Fruit fly (Drosophila melanogaster) whole organism, embryonic: ENCODE data around the gene Tom.
A peak's percentile ranks its signal among the peaks of the same experiment; 100 is the strongest.

ENCODE experiments used
- BtbVII ChIP-seq: fragments of 200-800 bp; sonication (Bioruptor generic); optimal IDR thresholded peaks from 3 replicates; lab custom pipeline; 2017; ENCODE audit warnings: missing biosample characterization, mild to moderate bottlenecking, missing genetic modification characterization
- CG10209 ChIP-seq: fragments of 200-800 bp; sonication (Bioruptor generic); optimal IDR thresholded peaks from 3 replicates; lab custom pipeline; 2017; ENCODE audit warnings: missing biosample characterization, mild to moderate bottlenecking, missing genetic modification characterization, missing genetic modification reagents
- CG11398 ChIP-seq: fragments of 200-800 bp; sonication (Bioruptor generic); optimal IDR thresholded peaks from 2 replicates; lab custom pipeline; 2016; ENCODE audit warnings: missing biosample characterization, missing genetic modification characterization
- CG11560 ChIP-seq: fragments of 200-800 bp; sonication (Bioruptor generic); IDR thresholded peaks from 3 replicates; pipeline ENCODE4 v1.3.6; 2022; ENCODE audit warnings: missing biosample characterization, missing genetic modification characterization
- CG11695 ChIP-seq: fragments of 200-800 bp; sonication (Bioruptor generic); IDR thresholded peaks from 3 replicates; pipeline ENCODE4 v1.3.6; 2022; ENCODE audit warnings: missing biosample characterization, missing genetic modification characterization
- CG12155 ChIP-seq: fragments of 200-800 bp; sonication (Bioruptor generic); optimal IDR thresholded peaks from 3 replicates; lab custom pipeline; 2016; ENCODE audit warnings: missing biosample characterization, missing genetic modification characterization
- CG13424 ChIP-seq: fragments of 200-800 bp; sonication (Bioruptor generic); optimal IDR thresholded peaks from 2 replicates; lab custom pipeline; 2019; ENCODE audit warnings: missing biosample characterization, mild to moderate bottlenecking, missing genetic modification characterization, moderate library complexity
- CG13624 ChIP-seq: fragments of 200-800 bp; sonication (Bioruptor generic); optimal IDR thresholded peaks from 2 replicates; lab custom pipeline; 2016; ENCODE audit warnings: missing biosample characterization, missing genetic modification characterization
- CG13894 ChIP-seq: fragments of 200-800 bp; sonication (Bioruptor generic); optimal IDR thresholded peaks from 3 replicates; lab custom pipeline; 2018; ENCODE audit warnings: missing biosample characterization, mild to moderate bottlenecking, missing genetic modification characterization, moderate library complexity
- CG16779 ChIP-seq: fragments of 200-800 bp; sonication (Bioruptor generic); IDR thresholded peaks from 2 replicates; pipeline ENCODE4 v1.3.6; 2022; ENCODE audit warnings: missing biosample characterization, missing genetic modification characterization
- CG17385 ChIP-seq: fragments of 200-800 bp; sonication (Bioruptor generic); optimal IDR thresholded peaks from 3 replicates; lab custom pipeline; 2018; ENCODE audit warnings: missing biosample characterization, mild to moderate bottlenecking, missing genetic modification characterization
- CG17912 ChIP-seq: fragments of 200-800 bp; sonication (Bioruptor generic); optimal IDR thresholded peaks from 2 replicates; lab custom pipeline; 2018; ENCODE audit warnings: missing biosample characterization, mild to moderate bottlenecking, missing genetic modification characterization
- CG32772 ChIP-seq: fragments of 200-800 bp; sonication (Bioruptor generic); IDR thresholded peaks from 2 replicates; pipeline ENCODE4 v1.3.6; 2022; ENCODE audit warnings: missing biosample characterization, missing genetic modification characterization
- CG34376 ChIP-seq: fragments of 200-800 bp; sonication (Bioruptor generic); optimal IDR thresholded peaks from 2 replicates; lab custom pipeline; 2018; ENCODE audit warnings: missing biosample characterization, mild to moderate bottlenecking, missing genetic modification characterization
- CG34422 ChIP-seq: fragments of 200-800 bp; sonication (Bioruptor generic); IDR thresholded peaks from 3 replicates; pipeline ENCODE4 v1.3.6; 2022; ENCODE audit warnings: missing biosample characterization, missing genetic modification characterization
- CG4360 ChIP-seq: fragments of 200-800 bp; sonication (Bioruptor generic); IDR thresholded peaks from 2 replicates; pipeline ENCODE4 v1.3.6; 2022; ENCODE audit warnings: missing biosample characterization, missing genetic modification characterization
- CG4404 ChIP-seq: fragments of 200-800 bp; sonication (Bioruptor generic); IDR thresholded peaks from 2 replicates; pipeline ENCODE4 v1.3.6; 2022; ENCODE audit warnings: missing biosample characterization, missing genetic modification characterization
- CG4730 ChIP-seq: fragments of 200-800 bp; sonication (Bioruptor generic); IDR thresholded peaks from 2 replicates; pipeline ENCODE4 v1.3.6; 2022; ENCODE audit warnings: missing biosample characterization, missing genetic modification characterization
- CG6813 ChIP-seq: fragments of 200-800 bp; sonication (Bioruptor generic); optimal IDR thresholded peaks from 2 replicates; lab custom pipeline; 2017; ENCODE audit warnings: missing biosample characterization, missing genetic modification characterization, mild to moderate bottlenecking, moderate library complexity, missing genetic modification reagents
- CG7357 ChIP-seq: fragments of 200-800 bp; sonication (Bioruptor generic); IDR thresholded peaks from 3 replicates; pipeline ENCODE4 v1.3.6; 2022; ENCODE audit warnings: missing biosample characterization, missing genetic modification characterization
- CG7372 ChIP-seq: fragments of 200-800 bp; sonication (Bioruptor generic); IDR thresholded peaks from 2 replicates; pipeline ENCODE4 v1.3.6; 2022; ENCODE audit warnings: missing biosample characterization, missing genetic modification characterization
- CG7786 ChIP-seq: fragments of 200-800 bp; sonication (Bioruptor generic); optimal IDR thresholded peaks from 2 replicates; lab custom pipeline; 2016; ENCODE audit warnings: missing biosample characterization, missing genetic modification characterization
- CG7839 ChIP-seq: fragments of 200-800 bp; sonication (Bioruptor generic); optimal IDR thresholded peaks from 3 replicates; lab custom pipeline; 2018; ENCODE audit warnings: missing biosample characterization, mild to moderate bottlenecking, missing genetic modification characterization, moderate library complexity
- CG7928 ChIP-seq: fragments of 200-800 bp; sonication (Bioruptor generic); optimal IDR thresholded peaks from 2 replicates; lab custom pipeline; 2017; ENCODE audit warnings: missing biosample characterization, mild to moderate bottlenecking, missing genetic modification characterization
- CG9727 ChIP-seq: fragments of 200-800 bp; sonication (Bioruptor generic); optimal IDR thresholded peaks from 3 replicates; lab custom pipeline; 2017; ENCODE audit warnings: missing biosample characterization, mild to moderate bottlenecking, missing genetic modification characterization
- CTCF ChIP-seq: fragments of 200-800 bp; sonication (Bioruptor generic); optimal IDR thresholded peaks from 2 replicates; lab custom pipeline; 2017; ENCODE audit warnings: missing biosample characterization, mild to moderate bottlenecking, missing genetic modification characterization, moderate library complexity
- Camta ChIP-seq: fragments of 200-800 bp; sonication (Bioruptor generic); optimal IDR thresholded peaks from 2 replicates; lab custom pipeline; 2016; ENCODE audit warnings: missing biosample characterization, missing genetic modification characterization
- Dip2 ChIP-seq: fragments of 200-800 bp; sonication (Bioruptor generic); IDR thresholded peaks from 2 replicates; pipeline ENCODE4 v1.3.6; 2022; ENCODE audit warnings: missing biosample characterization, missing genetic modification characterization
- E2f2 ChIP-seq: fragments of 200-800 bp; sonication (Bioruptor generic); IDR thresholded peaks from 2 replicates; pipeline ENCODE4 v1.3.6; 2022; ENCODE audit warnings: missing biosample characterization, missing genetic modification characterization
- Gsc ChIP-seq: fragments of 200-800 bp; sonication (Bioruptor generic); IDR thresholded peaks from 2 replicates; pipeline ENCODE4 v1.3.6; 2022; ENCODE audit warnings: missing biosample characterization, missing genetic modification characterization
- Gug ChIP-seq: fragments of 200-800 bp; sonication (Bioruptor generic); IDR thresholded peaks from 4 replicates; pipeline ENCODE4 v1.3.6; 2022; ENCODE audit warnings: missing biosample characterization, missing genetic modification characterization
- Hr39 ChIP-seq: fragments of >200 bp; optimal IDR thresholded peaks from 2 replicates; lab custom pipeline; 2017
- Hr51 ChIP-seq, 2 experiments: fragments of 200-800 bp; sonication (Bioruptor generic); optimal IDR thresholded peaks; 2 replicates in 1 of 2; 3 replicates in 1 of 2; lab custom pipeline; 2016 to 2018; ENCODE audit warnings: missing biosample characterization in 2 of 2, missing genetic modification characterization in 2 of 2, mild to moderate bottlenecking in 1 of 2, moderate library complexity in 1 of 2
- Hsf ChIP-seq: fragments of 200-800 bp; sonication (Bioruptor generic); optimal IDR thresholded peaks from 3 replicates; lab custom pipeline; 2016; ENCODE audit warnings: missing biosample characterization, missing genetic modification characterization
- NC2β ChIP-seq: fragments of 200-800 bp; sonication (Bioruptor generic); optimal IDR thresholded peaks from 2 replicates; lab custom pipeline; 2016; ENCODE audit warnings: missing biosample characterization, missing genetic modification characterization
- Oli ChIP-seq: fragments of 200-800 bp; sonication (Bioruptor generic); optimal IDR thresholded peaks from 2 replicates; lab custom pipeline; 2018; ENCODE audit warnings: missing biosample characterization, mild to moderate bottlenecking, missing genetic modification characterization, moderate library complexity
- Spps ChIP-seq: fragments of 200-800 bp; sonication (Bioruptor generic); optimal IDR thresholded peaks from 2 replicates; lab custom pipeline; 2018; ENCODE audit warnings: missing biosample characterization, mild to moderate bottlenecking, missing genetic modification characterization
- al ChIP-seq: fragments of 200-800 bp; sonication (Bioruptor generic); IDR thresholded peaks from 2 replicates; pipeline ENCODE4 v1.3.6; 2022; ENCODE audit warnings: missing biosample characterization, missing genetic modification characterization
- aop ChIP-seq: fragments of 200-800 bp; sonication (Bioruptor generic); IDR thresholded peaks from 2 replicates; pipeline ENCODE4 v1.3.6; 2022; ENCODE audit warnings: missing biosample characterization, missing genetic modification characterization
- btn ChIP-seq: fragments of 200-800 bp; sonication (Bioruptor generic); optimal IDR thresholded peaks from 2 replicates; lab custom pipeline; 2016; ENCODE audit warnings: missing biosample characterization, missing genetic modification characterization
- cad ChIP-seq: fragments of >200 bp; optimal IDR thresholded peaks from 2 replicates; lab custom pipeline; 2017; ENCODE audit warnings: missing biosample characterization, missing genetic modification characterization
- chinmo ChIP-seq: fragments of 200-800 bp; sonication (Bioruptor generic); IDR thresholded peaks from 4 replicates; pipeline ENCODE4 v1.3.6; 2022; ENCODE audit warnings: missing biosample characterization, missing genetic modification characterization; ENCODE audit not compliant: partially characterized antibody
- eve ChIP-seq, 2 experiments: fragments of >200 bp; optimal IDR thresholded peaks; 2 replicates each; lab custom pipeline; 2017; ENCODE audit warnings: missing biosample characterization in 2 of 2, missing genetic modification characterization in 2 of 2
- fru ChIP-seq: fragments of >200 bp; optimal IDR thresholded peaks from 2 replicates; lab custom pipeline; 2017
- gcm ChIP-seq: fragments of 200-800 bp; sonication (Bioruptor generic); optimal IDR thresholded peaks from 2 replicates; lab custom pipeline; 2019; ENCODE audit warnings: missing biosample characterization, mild to moderate bottlenecking, missing genetic modification characterization, moderate library complexity
- insv ChIP-seq, 2 experiments: fragments of 200-800 bp; sonication (Bioruptor generic); optimal IDR thresholded peaks; 3 replicates each; lab custom pipeline; 2016 to 2018; ENCODE audit warnings: missing biosample characterization in 2 of 2, missing genetic modification characterization in 2 of 2
- mam ChIP-seq: fragments of 200-800 bp; sonication (Bioruptor generic); optimal IDR thresholded peaks from 3 replicates; lab custom pipeline; 2016; ENCODE audit warnings: missing biosample characterization, missing genetic modification characterization
- mirr ChIP-seq: fragments of 200-800 bp; sonication (Bioruptor generic); optimal IDR thresholded peaks from 3 replicates; lab custom pipeline; 2018; ENCODE audit warnings: missing biosample characterization, mild to moderate bottlenecking, missing genetic modification characterization
- p53 ChIP-seq: fragments of 200-800 bp; sonication (Bioruptor generic); optimal IDR thresholded peaks from 2 replicates; lab custom pipeline; 2016; ENCODE audit warnings: missing biosample characterization, missing genetic modification characterization
- so ChIP-seq: fragments of 200-800 bp; sonication (Bioruptor generic); IDR thresholded peaks from 3 replicates; pipeline ENCODE4 v1.3.6; 2022; ENCODE audit warnings: missing biosample characterization, missing genetic modification characterization
- sqz ChIP-seq: fragments of 200-800 bp; sonication (Bioruptor generic); optimal IDR thresholded peaks from 3 replicates; lab custom pipeline; 2018; ENCODE audit warnings: missing biosample characterization, mild to moderate bottlenecking, missing genetic modification characterization
- trh ChIP-seq: fragments of 200-800 bp; sonication (Bioruptor generic); optimal IDR thresholded peaks from 2 replicates; lab custom pipeline; 2016; ENCODE audit warnings: missing biosample characterization, missing genetic modification characterization
- yki ChIP-seq: fragments of >200 bp; optimal IDR thresholded peaks from 3 replicates; lab custom pipeline; 2018
- zen2 ChIP-seq: fragments of 200-800 bp; sonication (Bioruptor generic); IDR thresholded peaks from 3 replicates; pipeline ENCODE4 v1.3.6; 2022; ENCODE audit warnings: missing biosample characterization, missing genetic modification characterization; ENCODE audit not compliant: partially characterized antibody

The Tom gene

DNA sequence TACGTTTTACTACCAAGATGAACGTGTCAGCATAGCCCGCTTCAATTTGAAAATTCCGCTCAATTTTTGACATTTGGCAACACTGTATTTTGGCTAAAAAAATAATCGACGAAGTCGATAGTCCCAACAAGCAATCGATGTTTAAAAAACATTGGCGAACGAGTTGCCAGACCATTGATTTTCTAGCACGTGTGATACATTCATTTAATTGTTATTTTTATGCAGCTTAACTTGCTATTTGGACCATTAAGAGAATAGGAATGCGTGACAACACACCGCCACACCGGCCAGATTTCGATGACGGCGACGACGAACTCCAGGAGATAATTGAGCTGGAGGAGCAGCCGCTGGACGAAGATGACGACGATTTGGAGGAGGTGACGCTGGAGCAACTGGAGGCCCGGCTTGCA lies 13.5 kb downstream of the Tom start, which contains the start of gene CG5114 (continued):
- TF ChIP-seq Hr51 (GFP tag; optimal IDR thresholded peaks at IDR 0.05; lab: Kevin White, UChicago) (no peak), CG6813 (GFP tag; lab: Kevin White, UChicago) (no peak), eve (GFP tag; optimal IDR thresholded peaks at IDR 0.05; lab: Kevin White, UChicago) (no peak), al (GFP tag; lab: Robert Waterston, UW) (peak; percentile 17; the same call in 1 of the 2 replicates), zen2 (GFP tag; lab: Robert Waterston, UW) (peak; percentile 82), Dip2 (GFP tag; lab: Robert Waterston, UW) (no peak), Camta (peak; percentile 51), CG7839 (tag; lab: Kevin White, UChicago) (peak; percentile 2), CG11398 (GFP tag; lab: Kevin White, UChicago) (peak; percentile 40), Hr39 (lab: Kevin White, UChicago) (no peak), CG17912 (GFP tag; lab: Kevin White, UChicago) (peak; percentile 48), fru (no peak), mam (GFP tag; lab: Kevin White, UChicago) (peak; percentile 55), cad (GFP tag; lab: Kevin White, UChicago) (no peak), trh (GFP tag; lab: Kevin White, UChicago) (no peak), CG7357 (no peak), Gsc (GFP tag; lab: Robert Waterston, UW) (no peak), btn (no peak), CG34376 (GFP tag; lab: Kevin White, UChicago) (peak; percentile 19), CG13894 (tag; lab: Kevin White, UChicago) (peak; percentile 65), CG13624 (peak; percentile 74), CG16779 (GFP tag; lab: Robert Waterston, UW) (no peak), CG7786 (GFP tag; lab: Kevin White, UChicago) (peak; percentile 35), CG7928 (GFP tag; lab: Kevin White, UChicago) (no peak), mirr (GFP tag; lab: Kevin White, UChicago) (peak; percentile 29), E2f2 (GFP tag; lab: Robert Waterston, UW) (peak; percentile 100), CG9727 (no peak), CG11560 (tag; lab: Robert Waterston, UW) (no peak), CG10209 (GFP tag; lab: Kevin White, UChicago) (no peak), sqz (no peak), CG13424 (tag; lab: Kevin White, UChicago) (peak; percentile 20), CG4730 (GFP tag; lab: Robert Waterston, UW) (no peak), CTCF (GFP tag; lab: Kevin White, UChicago) (peak; percentile 44), Gug (GFP tag; lab: Robert Waterston, UW) (no peak), chinmo (GFP tag; lab: Robert Waterston, UW) (0 out of 4 replicates have a peak, but pooled peaks have one; percentile 85), CG7372 (no peak), CG34422 (peak; percentile 60; the same call in 2 of the 3 replicates), yki (lab: Kevin White, UChicago) (no peak), Hsf (peak; percentile 42), CG11695 (GFP tag; lab: Robert Waterston, UW) (no peak; the same call in 2 of the 3 replicates), p53 (GFP tag; lab: Kevin White, UChicago) (peak; percentile 56), NC2β (GFP tag; lab: Kevin White, UChicago) (peak; percentile 47), gcm (GFP tag; lab: Kevin White, UChicago) (peak; percentile 17), so (GFP tag; lab: Robert Waterston, UW) (no peak), CG32772 (GFP tag; lab: Robert Waterston, UW) (no peak), Spps (no peak), CG4404 (GFP tag; lab: Robert Waterston, UW) (no peak), BtbVII (GFP tag; lab: Kevin White, UChicago) (no peak), aop (GFP tag; lab: Robert Waterston, UW) (no peak), CG12155 (peak; percentile 33), Oli (tag; lab: Kevin White, UChicago) (no peak), insv (GFP tag; optimal IDR thresholded peaks at IDR 0.05; lab: Kevin White, UChicago) (peak in 1 of 2 experiments; percentile 23), CG4360 (GFP tag; lab: Robert Waterston, UW) (no peak), CG17385 (GFP tag; lab: Kevin White, UChicago) (no peak)
